Worm (Caenorhabditis elegans): ENCODE measurements around the gene C25E10.4.
A peak's percentile ranks its signal among the peaks of the same experiment; 100 is the strongest.

Gene C25E10.4

DNA sequence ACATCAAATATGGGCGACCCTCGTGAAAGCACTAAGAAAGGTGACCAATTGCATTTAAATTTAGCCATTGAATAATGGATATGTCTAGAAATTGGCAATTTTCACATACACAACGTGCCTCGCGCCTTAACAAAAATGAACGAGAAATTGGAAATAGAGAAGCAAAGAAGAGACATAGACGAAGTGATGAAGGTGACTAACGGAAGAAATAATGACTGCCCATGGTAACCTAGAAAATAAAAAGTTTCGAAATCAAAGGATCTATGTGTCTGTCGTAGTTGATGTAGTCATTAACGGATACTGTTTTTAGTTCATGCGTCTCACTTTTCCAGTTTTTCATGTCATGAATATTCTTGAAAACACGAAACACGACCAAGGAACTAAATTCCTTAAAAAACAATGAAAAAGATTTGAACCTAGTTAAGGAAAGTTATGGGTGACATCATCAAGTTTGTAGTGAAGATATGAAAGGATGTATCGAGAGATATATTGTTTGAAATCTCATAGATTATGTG is 44.8 kb downstream of the C25E10.4 start:
- TF ChIP-seq efl-1 (optimal IDR thresholded peaks at IDR 0.05) (no peak), efl-1 (GFP tag; optimal IDR thresholded peaks at IDR 0.05 in 1 of 2) (peak in 1 of 2 experiments; percentile 73), lin-14 (GFP tag; optimal IDR thresholded peaks at IDR 0.05) (peak; percentile 32), vab-15 (tag; optimal IDR thresholded peaks at IDR 0.05) (no peak), fos-1 (tag; optimal IDR thresholded peaks at IDR 0.05) (peak; percentile 3), unc-98 (GFP tag; IDR thresholded peaks at IDR 0.05) (no peak), nhr-85 (tag) (peak; percentile 90), blmp-1 (tag; optimal IDR thresholded peaks at IDR 0.05) (peak; percentile 25)

DNA sequence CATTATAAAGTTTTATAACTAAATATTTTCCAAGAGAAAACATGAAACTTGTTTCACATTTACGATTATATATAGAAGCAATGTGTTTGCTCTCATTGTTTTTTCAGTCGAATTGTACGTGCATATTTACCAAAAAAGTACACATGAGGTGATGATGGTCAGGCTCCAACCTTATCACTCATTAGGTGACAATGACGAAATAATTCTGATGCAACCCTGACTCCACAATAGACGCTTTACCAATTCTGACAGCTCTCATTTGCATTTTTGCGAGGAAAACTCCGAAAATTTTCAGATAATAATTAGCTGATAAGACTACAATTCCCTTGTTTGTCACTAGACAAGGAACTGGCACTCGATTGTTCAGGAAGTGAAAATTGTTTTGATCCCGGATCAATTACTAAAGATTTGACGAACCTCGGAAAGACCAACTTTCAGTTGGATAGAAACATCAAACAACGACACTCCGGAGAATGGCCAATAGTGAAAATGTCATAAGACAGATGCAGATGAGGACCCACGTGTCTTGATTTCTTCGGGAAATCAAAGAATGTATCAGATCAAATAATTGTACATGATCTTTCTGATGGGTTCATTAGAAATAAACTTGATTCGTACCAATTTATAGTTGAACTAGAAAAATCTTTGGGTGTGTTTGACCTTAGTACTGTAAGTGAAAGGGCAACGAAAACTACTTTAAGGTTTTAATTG is 45.6 kb downstream of the C25E10.4 start:
- TF ChIP-seq zag-1 (tag; optimal IDR thresholded peaks at IDR 0.05) = no peak
- TF ChIP-seq nhr-28 (tag; optimal IDR thresholded peaks at IDR 0.05) = no peak
- peak; percentile 22 for TF ChIP-seq skn-1 (tag; optimal IDR thresholded peaks at IDR 0.05)
- no peak for TF ChIP-seq sup-37 (GFP tag; optimal IDR thresholded peaks at IDR 0.05)
- TF ChIP-seq irx-1 (tag; optimal IDR thresholded peaks at IDR 0.05) = no peak
- TF ChIP-seq mab-9 (GFP tag; IDR thresholded peaks at IDR 0.05) = no peak
- TF ChIP-seq ceh-90 (tag; optimal IDR thresholded peaks at IDR 0.05) = no peak
- no peak for TF ChIP-seq snpc-4 (tag; optimal IDR thresholded peaks at IDR 0.05)
- no peak for TF ChIP-seq efl-3 (GFP tag; optimal IDR thresholded peaks at IDR 0.05)
- no peak for TF ChIP-seq lsy-2 (tag; optimal IDR thresholded peaks at IDR 0.05)
- peak; percentile 26 for TF ChIP-seq jun-1 (tag; optimal IDR thresholded peaks at IDR 0.05)
- TF ChIP-seq ceh-82 (tag; optimal IDR thresholded peaks at IDR 0.05) = no peak
- TF ChIP-seq pax-3 (tag; optimal IDR thresholded peaks at IDR 0.05) = no peak
- TF ChIP-seq ama-1 (optimal IDR thresholded peaks at IDR 0.05) = no peak
- TF ChIP-seq swsn-7 (tag; optimal IDR thresholded peaks at IDR 0.05) = no peak
- no peak for TF ChIP-seq nhr-237 (tag; optimal IDR thresholded peaks at IDR 0.05)
- no peak for TF ChIP-seq dpl-1 (GFP tag; optimal IDR thresholded peaks at IDR 0.05)
- no peak for TF ChIP-seq dsc-1 (tag; optimal IDR thresholded peaks at IDR 0.05)
- TF ChIP-seq ets-5 (GFP tag; IDR thresholded peaks at IDR 0.05) = no peak
- TF ChIP-seq hlh-4 (tag; optimal IDR thresholded peaks at IDR 0.05) = no peak
- peak; percentile 9 for TF ChIP-seq tbx-2 (tag; optimal IDR thresholded peaks at IDR 0.05)
- TF ChIP-seq mef-2 (tag; optimal IDR thresholded peaks at IDR 0.05) = no peak
- no peak for TF ChIP-seq C34B4.2 (tag; optimal IDR thresholded peaks at IDR 0.05)
- TF ChIP-seq aha-1 (tag; optimal IDR thresholded peaks at IDR 0.05) = no peak
- no peak for TF ChIP-seq lir-3 (tag; optimal IDR thresholded peaks at IDR 0.05; ENCODE audit: poor library complexity)
- TF ChIP-seq isw-1 (GFP tag; IDR thresholded peaks at IDR 0.05) = no peak
- peak; percentile 19 for TF ChIP-seq unc-130 (tag; optimal IDR thresholded peaks at IDR 0.05)
- TF ChIP-seq nhr-12 (tag; optimal IDR thresholded peaks at IDR 0.05) = no peak
- peak; percentile 87 for TF ChIP-seq blmp-1 (tag; optimal IDR thresholded peaks at IDR 0.05)
- no peak for TF ChIP-seq lin-13 (GFP tag; optimal IDR thresholded peaks at IDR 0.05)
- no peak for TF ChIP-seq vab-15 (tag; optimal IDR thresholded peaks at IDR 0.05)
- no peak for TF ChIP-seq xbp-1 (tag; optimal IDR thresholded peaks at IDR 0.05)
- no peak for TF ChIP-seq egl-13 (tag; optimal IDR thresholded peaks at IDR 0.05)
- TF ChIP-seq mdl-1 (tag; optimal IDR thresholded peaks at IDR 0.05) = peak in 1 of 2 experiments; percentile 45
- no peak for TF ChIP-seq nhr-11 (tag; optimal IDR thresholded peaks at IDR 0.05)
- no peak for TF ChIP-seq unc-86 (tag; optimal IDR thresholded peaks at IDR 0.05)
- TF ChIP-seq elt-3 (tag; optimal IDR thresholded peaks at IDR 0.05) = peak in 1 of 6 experiments; percentile 69
- TF ChIP-seq zip-4 (GFP tag; optimal IDR thresholded peaks at IDR 0.05) = no peak
- no peak for TF ChIP-seq nhr-76 (tag; optimal IDR thresholded peaks at IDR 0.05)
- no peak for TF ChIP-seq C04F5.9 (tag; optimal IDR thresholded peaks at IDR 0.05)
- no peak for TF ChIP-seq C16A3.4 (tag; optimal IDR thresholded peaks at IDR 0.05)
- peak in 1 of 2 experiments; percentile 70 for TF ChIP-seq lin-35 (GFP tag; optimal IDR thresholded peaks at IDR 0.05)
- peak; percentile 75 for TF ChIP-seq elt-2 (tag; optimal IDR thresholded peaks at IDR 0.05)
- no peak for TF ChIP-seq tlp-1 (tag; optimal IDR thresholded peaks at IDR 0.05)
- TF ChIP-seq fkh-10 (GFP tag; optimal IDR thresholded peaks at IDR 0.05) = no peak
- TF ChIP-seq lin-15B (tag; optimal IDR thresholded peaks at IDR 0.05) = no peak

All from whole organism, L1 larva.